Worm (Caenorhabditis elegans): ENCODE measurements around the gene grl-14.

The grl-14 gene

DNA sequence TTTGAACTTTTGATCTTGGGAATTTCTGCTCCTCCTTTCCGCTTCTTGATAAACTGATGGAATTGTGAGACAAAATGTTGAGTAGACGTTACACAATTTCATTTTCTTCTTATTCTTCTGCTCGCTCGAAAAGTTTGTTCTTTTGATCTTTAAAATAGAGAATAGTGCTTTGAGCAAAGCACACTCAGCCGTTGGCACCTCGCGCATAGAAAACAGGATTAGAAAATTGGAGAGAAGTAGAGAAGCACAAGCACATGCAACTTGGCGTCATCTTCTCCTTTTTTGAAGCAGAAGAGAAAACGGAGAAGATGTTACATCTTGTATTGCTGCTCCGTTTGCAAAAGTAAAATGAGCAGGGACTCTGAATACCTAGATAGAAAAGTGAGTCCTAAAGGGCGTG is 43.2 kb upstream of the grl-14 start (continued):
- TF ChIP-seq ceh-8 (GFP tag; optimal IDR thresholded peaks at IDR 0.05) = peak; percentile 40
- TF ChIP-seq sox-4 (tag; optimal IDR thresholded peaks at IDR 0.05) = peak; percentile 0
- TF ChIP-seq ets-5 (GFP tag; IDR thresholded peaks at IDR 0.05) = no peak
- TF ChIP-seq aly-2 (tag; optimal IDR thresholded peaks at IDR 0.05) = peak; percentile 27
- TF ChIP-seq elt-3 (tag; optimal IDR thresholded peaks at IDR 0.05) = no peak
- no peak for TF ChIP-seq alr-1 (tag; optimal IDR thresholded peaks at IDR 0.05; ENCODE audit: borderline replicate concordance)
- no peak for TF ChIP-seq C16A3.4 (tag; optimal IDR thresholded peaks at IDR 0.05)
- no peak for TF ChIP-seq nhr-90 (tag; optimal IDR thresholded peaks at IDR 0.05; ENCODE audit: poor library complexity)
- no peak for TF ChIP-seq aha-1 (tag; optimal IDR thresholded peaks at IDR 0.05)
- no peak for TF ChIP-seq ztf-11 (tag; optimal IDR thresholded peaks at IDR 0.05)
- no peak for TF ChIP-seq jun-1 (tag; optimal IDR thresholded peaks at IDR 0.05)
- no peak for TF ChIP-seq pag-3 (tag; optimal IDR thresholded peaks at IDR 0.05; ENCODE audit: borderline replicate concordance, insufficient read depth)
- peak; percentile 26 for TF ChIP-seq ztf-4 (tag; optimal IDR thresholded peaks at IDR 0.05)
- TF ChIP-seq egl-27 (tag; optimal IDR thresholded peaks at IDR 0.05) = no peak
- no peak for TF ChIP-seq unc-62 (GFP tag; optimal IDR thresholded peaks at IDR 0.05)
- no peak for TF ChIP-seq vab-15 (tag; optimal IDR thresholded peaks at IDR 0.05)
- no peak for TF ChIP-seq ceh-88 (GFP tag; IDR thresholded peaks at IDR 0.05)
- TF ChIP-seq fkh-10 (GFP tag; optimal IDR thresholded peaks at IDR 0.05) = peak; percentile 97
- TF ChIP-seq mdl-1 (tag; optimal IDR thresholded peaks at IDR 0.05) = peak in 1 of 2 experiments; percentile 47
- peak; percentile 84 for TF ChIP-seq ces-1 (GFP tag; optimal IDR thresholded peaks at IDR 0.05)
- TF ChIP-seq mep-1 (tag; optimal IDR thresholded peaks at IDR 0.05) = peak; percentile 56
- no peak for TF ChIP-seq snpc-4 (tag; optimal IDR thresholded peaks at IDR 0.05)
- TF ChIP-seq unc-98 (GFP tag; IDR thresholded peaks at IDR 0.05) = no peak
- no peak for TF ChIP-seq C34B4.2 (tag; optimal IDR thresholded peaks at IDR 0.05)
- TF ChIP-seq nhr-19 (GFP tag; conservative IDR thresholded peaks at IDR 0.05) = peak; percentile 83
- no peak for TF ChIP-seq sup-37 (GFP tag; optimal IDR thresholded peaks at IDR 0.05)
- TF ChIP-seq xbp-1 (tag; optimal IDR thresholded peaks at IDR 0.05) = peak; percentile 34
- no peak for TF ChIP-seq fos-1 (tag; optimal IDR thresholded peaks at IDR 0.05)
- peak; percentile 88 for TF ChIP-seq zag-1 (tag; optimal IDR thresholded peaks at IDR 0.05)
- TF ChIP-seq snu-23 (GFP tag; optimal IDR thresholded peaks at IDR 0.05) = peak; percentile 65
- TF ChIP-seq nhr-76 (tag; optimal IDR thresholded peaks at IDR 0.05) = no peak

DNA sequence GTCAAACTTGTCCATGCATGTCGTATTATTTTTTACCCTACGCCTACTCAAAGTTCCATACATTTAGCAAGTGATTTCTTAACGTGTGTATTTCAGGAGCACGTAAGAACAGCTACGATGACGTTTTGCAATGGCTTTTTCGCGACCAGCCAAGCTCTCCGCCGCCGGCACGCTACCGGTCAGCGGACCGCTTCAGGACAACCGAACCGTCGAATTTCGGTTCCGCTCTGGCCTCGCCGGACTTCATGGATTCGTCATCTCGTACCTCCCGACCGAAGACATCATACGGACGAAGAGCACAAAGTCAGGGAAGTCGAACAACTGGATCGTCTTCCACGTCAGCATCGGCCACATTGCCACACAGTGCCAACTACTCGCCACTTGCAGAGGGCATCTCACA is 41.7 kb upstream of the grl-14 start:
- no peak for TF ChIP-seq efl-1 (optimal IDR thresholded peaks at IDR 0.05)
- peak in 1 of 2 experiments; percentile 30 for TF ChIP-seq efl-1 (GFP tag; optimal IDR thresholded peaks at IDR 0.05 in 1 of 2)
- TF ChIP-seq egl-13 (tag; optimal IDR thresholded peaks at IDR 0.05) = no peak
- TF ChIP-seq ztf-11 (tag; optimal IDR thresholded peaks at IDR 0.05) = no peak

DNA sequence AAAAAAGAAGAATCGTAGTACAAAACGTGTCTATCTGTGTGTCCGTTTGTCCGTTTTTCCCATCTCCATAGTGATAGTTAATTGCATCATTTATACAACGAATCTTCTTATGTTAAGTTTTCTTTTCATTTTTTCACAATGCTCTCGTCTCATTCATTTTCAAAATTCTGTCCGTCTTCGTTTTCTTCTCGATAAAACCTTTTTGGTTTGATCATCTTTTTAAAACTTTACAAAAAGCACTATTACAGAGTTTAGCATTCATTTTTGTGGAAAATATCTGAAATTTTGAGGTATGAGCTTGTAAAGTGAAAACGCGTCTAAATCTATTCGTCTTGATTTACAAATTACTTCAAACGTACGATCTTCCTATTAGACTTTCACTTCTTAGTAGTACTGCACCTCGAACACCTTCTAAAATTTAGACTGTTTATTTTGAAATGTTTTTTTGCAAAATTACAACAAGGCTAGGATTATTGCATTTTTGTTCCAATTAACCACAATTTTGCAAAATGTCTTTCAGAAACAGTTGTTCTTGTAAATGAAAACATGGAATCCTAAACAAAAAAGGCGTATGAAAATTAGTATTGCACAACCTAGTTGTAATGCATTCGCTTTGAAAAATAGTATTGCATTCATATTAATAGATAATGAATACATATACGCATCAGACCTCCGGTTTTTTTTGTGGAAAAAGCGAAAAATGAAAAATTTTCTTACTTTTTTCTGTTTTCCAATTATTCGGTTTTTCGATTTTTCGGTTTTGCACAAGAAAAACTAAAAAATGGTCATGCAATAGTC is 40.1 kb upstream of the grl-14 start:
- peak; percentile 37 for TF ChIP-seq ztf-4 (tag; optimal IDR thresholded peaks at IDR 0.05)
- no peak for TF ChIP-seq egl-27 (tag; optimal IDR thresholded peaks at IDR 0.05)
- no peak for TF ChIP-seq nhr-71 (tag; optimal IDR thresholded peaks at IDR 0.05)
- peak; percentile 46 for TF ChIP-seq lin-39 (tag; optimal IDR thresholded peaks at IDR 0.05)
- no peak for TF ChIP-seq unc-62 (GFP tag; optimal IDR thresholded peaks at IDR 0.05)
- TF ChIP-seq nhr-47 (tag; optimal IDR thresholded peaks at IDR 0.05) = peak; percentile 9
- peak; percentile 39 for TF ChIP-seq egl-13 (tag; optimal IDR thresholded peaks at IDR 0.05)
- peak; percentile 66 for TF ChIP-seq ama-1 (optimal IDR thresholded peaks at IDR 0.05)
- no peak for TF ChIP-seq fkh-4 (tag; optimal IDR thresholded peaks at IDR 0.05; ENCODE audit: borderline replicate concordance)
- TF ChIP-seq grh-1 (GFP tag; IDR thresholded peaks at IDR 0.05) = no peak
- TF ChIP-seq lin-14 (GFP tag; optimal IDR thresholded peaks at IDR 0.05) = peak; percentile 12
- TF ChIP-seq elt-3 (tag; optimal IDR thresholded peaks at IDR 0.05) = no peak
- no peak for TF ChIP-seq nhr-76 (tag; optimal IDR thresholded peaks at IDR 0.05)
- TF ChIP-seq jun-1 (tag; optimal IDR thresholded peaks at IDR 0.05) = no peak

All from whole organism, L1 larva.